Worm (Caenorhabditis elegans): ENCODE results near the gene ptr-24.

Gene ptr-24

ce11 chrX:13325039-13325438 lies 12.8 kb upstream of the ptr-24 start:
- TF ChIP-seq tbx-8 (GFP tag; optimal IDR thresholded peaks at IDR 0.05): no peak
- no peak for TF ChIP-seq mab-5 (tag; optimal IDR thresholded peaks at IDR 0.05)
- TF ChIP-seq sem-2 (GFP tag; optimal IDR thresholded peaks at IDR 0.05): no peak
- TF ChIP-seq snpc-4 (tag; optimal IDR thresholded peaks at IDR 0.05): no peak
- no peak for TF ChIP-seq blmp-1 (tag; optimal IDR thresholded peaks at IDR 0.05)
- TF ChIP-seq unc-62 (GFP tag; optimal IDR thresholded peaks at IDR 0.05): no peak
- TF ChIP-seq lin-13 (tag; optimal IDR thresholded peaks at IDR 0.05): no peak

ce11 chrX:13328034-13328433 lies 9.8 kb upstream of the ptr-24 start, which contains the start of gene sir-2.2:
sir-2.2 (plus strand) TSS chrX:13328067.
- TF ChIP-seq elt-3 (tag; optimal IDR thresholded peaks at IDR 0.05): no peak

DNA sequence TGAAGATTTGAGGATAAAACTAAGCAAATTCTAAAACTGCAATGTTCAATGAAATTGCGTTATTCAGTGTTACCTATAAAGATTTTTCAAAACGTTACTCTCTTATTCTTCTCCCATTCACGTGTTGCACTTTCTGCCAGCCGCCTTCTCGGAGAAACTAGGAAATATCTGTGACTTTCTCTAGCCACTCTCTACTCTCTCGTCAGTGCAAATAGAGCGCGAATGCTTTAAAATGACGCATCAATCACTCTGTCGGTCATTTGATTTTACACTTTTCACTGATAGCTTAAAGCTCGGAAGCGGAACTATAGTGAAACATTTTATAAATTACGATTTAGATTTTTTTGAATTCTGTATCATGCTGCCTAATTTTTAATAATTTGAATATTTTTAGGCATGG lies 9.0 kb upstream of the ptr-24 start:
- TF ChIP-seq mab-5 (tag; optimal IDR thresholded peaks at IDR 0.05): peak; percentile 89
- peak; percentile 51 for TF ChIP-seq ces-1 (GFP tag; optimal IDR thresholded peaks at IDR 0.05)
- peak; percentile 20 for TF ChIP-seq nhr-237 (tag; optimal IDR thresholded peaks at IDR 0.05)
- TF ChIP-seq unc-120 (tag; optimal IDR thresholded peaks at IDR 0.05; ENCODE audit: poor library complexity, severe bottlenecking): peak; percentile 97
- peak; percentile 67 for TF ChIP-seq hlh-1 (tag; optimal IDR thresholded peaks at IDR 0.05)
- no peak for TF ChIP-seq ceh-83 (GFP tag; optimal IDR thresholded peaks at IDR 0.05)
- peak; percentile 48 for TF ChIP-seq mep-1 (tag; optimal IDR thresholded peaks at IDR 0.05)
- TF ChIP-seq nhr-12 (tag; optimal IDR thresholded peaks at IDR 0.05): no peak
- peak; percentile 21 for TF ChIP-seq pha-4 (tag; optimal IDR thresholded peaks at IDR 0.05)
- TF ChIP-seq sptf-1 (tag; optimal IDR thresholded peaks at IDR 0.05): no peak
- peak; percentile 99 for TF ChIP-seq unc-62 (GFP tag; optimal IDR thresholded peaks at IDR 0.05)

DNA sequence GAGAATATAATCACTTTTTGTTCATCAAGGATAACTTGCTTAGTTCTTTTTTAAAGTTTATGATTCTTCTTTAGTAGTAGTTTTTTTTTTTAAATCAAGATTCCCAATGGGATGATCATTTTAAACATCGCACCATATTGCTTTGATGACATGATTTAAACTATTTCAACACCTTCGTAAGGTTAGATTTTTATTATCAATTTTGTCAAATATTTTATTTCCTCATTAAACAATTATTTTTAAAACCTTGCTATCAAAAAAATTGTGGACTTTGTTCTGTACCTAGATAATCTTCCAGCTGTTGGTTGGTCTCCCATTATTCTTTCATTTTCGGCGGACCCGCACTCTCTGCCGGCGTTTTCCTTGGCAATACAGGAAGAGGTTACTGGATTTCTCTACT lies 6.4 kb upstream of the ptr-24 start, which contains the start of gene sir-2.3:
TSS of gene sir-2.3 (plus strand) at position 301 of the 400 bp plus-strand sequence.
- TF ChIP-seq lsy-2 (tag; optimal IDR thresholded peaks at IDR 0.05) (no peak), mls-2 (tag; optimal IDR thresholded peaks at IDR 0.05) (no peak), sptf-1 (tag; optimal IDR thresholded peaks at IDR 0.05) (no peak)

DNA sequence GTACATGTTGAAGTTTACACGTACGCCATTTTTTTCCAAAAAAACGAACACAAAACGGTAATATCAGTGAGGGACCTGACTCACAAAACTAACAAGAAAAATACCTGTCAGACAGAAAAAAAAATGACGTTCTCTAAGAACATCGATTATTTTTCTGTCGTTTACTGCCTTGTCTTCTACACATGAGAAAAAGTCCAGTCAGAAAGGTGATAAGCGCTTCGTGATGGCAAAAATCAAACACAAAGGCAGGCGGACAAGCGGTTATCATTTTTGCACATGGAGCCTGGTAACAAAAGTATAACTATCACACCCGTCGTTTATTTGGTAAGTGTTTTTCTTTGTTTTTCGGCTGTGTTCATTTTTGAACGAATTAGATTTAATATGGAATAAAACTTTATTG lies 4.0 kb upstream of the ptr-24 start, which contains the start of gene F46G10.4:
TSS of gene F46G10.4 (plus strand) at position 212 of the 400 bp plus-strand sequence.
- TF ChIP-seq ztf-11 (tag; optimal IDR thresholded peaks at IDR 0.05): no peak
- TF ChIP-seq bed-3 (GFP tag; optimal IDR thresholded peaks at IDR 0.05): no peak
- TF ChIP-seq elt-3 (tag; optimal IDR thresholded peaks at IDR 0.05): no peak
- TF ChIP-seq nhr-237 (tag; optimal IDR thresholded peaks at IDR 0.05): no peak

ce11 chrX:13337000-13337399 lies 828 bp upstream of the ptr-24 start:
- TF ChIP-seq snpc-4 (tag; optimal IDR thresholded peaks at IDR 0.05): no peak
- TF ChIP-seq nhr-12 (tag; optimal IDR thresholded peaks at IDR 0.05): no peak
- TF ChIP-seq elt-1 (tag; optimal IDR thresholded peaks at IDR 0.05; ENCODE audit: borderline replicate concordance, insufficient read depth): no peak
- TF ChIP-seq unc-62 (GFP tag; optimal IDR thresholded peaks at IDR 0.05): no peak
- TF ChIP-seq ztf-11 (tag; optimal IDR thresholded peaks at IDR 0.05): no peak
- TF ChIP-seq pha-4 (tag; optimal IDR thresholded peaks at IDR 0.05): no peak
- TF ChIP-seq lin-32 (GFP tag; optimal IDR thresholded peaks at IDR 0.05): no peak
- TF ChIP-seq unc-120 (tag; optimal IDR thresholded peaks at IDR 0.05; ENCODE audit: poor library complexity, severe bottlenecking): no peak
- no peak for TF ChIP-seq tbx-8 (GFP tag; optimal IDR thresholded peaks at IDR 0.05)
- TF ChIP-seq unc-39 (tag; optimal IDR thresholded peaks at IDR 0.05): no peak
- no peak for TF ChIP-seq ceh-83 (GFP tag; optimal IDR thresholded peaks at IDR 0.05)
- no peak for TF ChIP-seq nhr-28 (tag; optimal IDR thresholded peaks at IDR 0.05)
- no peak for TF ChIP-seq bed-3 (GFP tag; optimal IDR thresholded peaks at IDR 0.05)
- no peak for TF ChIP-seq ham-2 (GFP tag; optimal IDR thresholded peaks at IDR 0.05)
- TF ChIP-seq cnd-1 (tag; optimal IDR thresholded peaks at IDR 0.05): no peak
- no peak for TF ChIP-seq blmp-1 (tag; optimal IDR thresholded peaks at IDR 0.05)
- no peak for TF ChIP-seq zip-8 (tag; optimal IDR thresholded peaks at IDR 0.05)

DNA sequence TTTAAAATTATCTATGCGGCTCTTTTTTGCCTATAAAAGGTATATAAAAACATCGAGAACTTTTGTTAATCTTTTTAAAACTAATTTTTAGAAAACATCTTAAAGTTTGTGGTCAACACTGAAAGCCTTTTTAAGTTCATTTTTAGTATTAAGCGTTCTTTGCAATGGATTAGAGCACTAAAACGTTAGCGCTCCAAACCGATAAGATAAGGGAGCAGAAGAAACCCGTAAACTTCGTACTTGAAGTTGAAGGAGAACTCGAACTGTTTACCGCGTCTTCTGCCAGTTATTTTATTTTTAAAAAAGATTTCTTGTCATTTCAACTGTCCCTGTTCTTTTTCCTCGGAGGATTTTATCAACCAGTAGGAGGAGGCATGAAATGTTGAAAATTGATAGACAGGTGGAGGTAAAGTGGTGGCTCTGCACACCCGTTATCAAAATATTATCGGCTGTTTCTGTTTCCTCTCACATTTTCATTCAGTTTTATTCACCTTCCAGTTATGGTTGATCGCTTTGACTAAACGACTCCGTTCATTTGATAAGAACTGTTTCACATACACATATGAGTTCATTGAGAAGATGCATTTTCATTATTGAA lies 1.3 kb downstream of the ptr-24 start:
- TF ChIP-seq ceh-39 (tag; optimal IDR thresholded peaks at IDR 0.05) (no peak), nhr-28 (tag; optimal IDR thresholded peaks at IDR 0.05) (no peak), unc-39 (tag; optimal IDR thresholded peaks at IDR 0.05) (no peak), drap-1 (GFP tag; optimal IDR thresholded peaks at IDR 0.05) (no peak), flh-1 (GFP tag; optimal IDR thresholded peaks at IDR 0.05) (no peak), pha-4 (tag; optimal IDR thresholded peaks at IDR 0.05) (no peak), tbx-8 (GFP tag; optimal IDR thresholded peaks at IDR 0.05) (no peak), nhr-12 (tag; optimal IDR thresholded peaks at IDR 0.05) (no peak), bed-3 (GFP tag; optimal IDR thresholded peaks at IDR 0.05) (no peak)
